Fruit fly (Drosophila melanogaster): ENCODE results near the gene CG15578.

Gene CG15578

DNA sequence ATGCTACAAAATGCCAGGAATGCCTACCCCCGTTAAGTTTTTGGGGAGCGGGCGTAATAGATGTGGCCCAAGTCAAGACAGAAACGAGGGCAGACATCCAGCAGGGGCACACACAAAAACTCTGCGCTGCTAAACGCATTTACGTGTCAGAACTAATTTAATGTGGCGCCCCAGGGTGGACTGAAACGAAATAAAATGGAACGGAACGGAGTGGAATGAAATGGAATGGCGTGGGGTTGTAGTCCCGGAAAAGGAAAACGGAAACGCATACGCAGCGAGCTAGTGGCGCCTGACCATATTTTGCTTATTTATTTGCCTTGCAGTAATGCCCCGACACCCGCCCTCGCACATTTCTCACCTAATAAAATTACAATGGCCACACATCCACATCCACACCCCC lies 4.3 kb downstream of the CG15578 start:
- TF ChIP-seq CTCF (GFP tag; optimal IDR thresholded peaks at IDR 0.05) (peak; percentile 32), stwl (tag; optimal IDR thresholded peaks at IDR 0.05) (peak; percentile 15), pfk (GFP tag; optimal IDR thresholded peaks at IDR 0.05) (peak; percentile 91), nau (GFP tag; optimal IDR thresholded peaks at IDR 0.05) (no peak)

DNA sequence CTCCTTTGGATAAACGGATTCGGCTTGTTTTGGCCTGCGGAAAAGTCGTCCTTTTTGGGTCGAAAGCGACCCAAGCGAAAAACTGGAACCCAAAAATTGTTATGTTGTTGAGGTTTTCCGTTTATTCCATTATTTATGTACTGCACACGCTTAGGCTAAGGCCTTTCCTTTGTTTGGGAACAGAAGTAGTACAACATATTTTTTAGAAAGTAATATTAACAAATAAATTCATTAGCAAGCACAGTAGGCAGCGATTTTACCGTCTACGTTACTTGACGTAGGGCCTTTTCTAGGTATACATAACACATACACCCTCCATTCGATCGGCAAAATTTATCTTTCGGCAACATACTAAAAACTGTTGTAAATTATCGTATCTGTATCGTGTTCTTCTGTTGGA lies 9.4 kb downstream of the CG15578 start, which contains the start of gene CG15572:
Gene CG15572 (plus strand): TSS at position 301 of the 400 bp plus-strand sequence.
- TF ChIP-seq CG3407 (GFP tag; optimal IDR thresholded peaks at IDR 0.05) (no peak), dimm (GFP tag; IDR thresholded peaks at IDR 0.05) (no peak), Dip3 (GFP tag; optimal IDR thresholded peaks at IDR 0.05) (no peak), CG11398 (GFP tag; optimal IDR thresholded peaks at IDR 0.05) (no peak), mam (GFP tag; optimal IDR thresholded peaks at IDR 0.05) (no peak), grn (GFP tag; optimal IDR thresholded peaks at IDR 0.05) (no peak), bowl (GFP tag; IDR thresholded peaks at IDR 0.05) (no peak), sisA (GFP tag; IDR thresholded peaks at IDR 0.05) (no peak)

DNA sequence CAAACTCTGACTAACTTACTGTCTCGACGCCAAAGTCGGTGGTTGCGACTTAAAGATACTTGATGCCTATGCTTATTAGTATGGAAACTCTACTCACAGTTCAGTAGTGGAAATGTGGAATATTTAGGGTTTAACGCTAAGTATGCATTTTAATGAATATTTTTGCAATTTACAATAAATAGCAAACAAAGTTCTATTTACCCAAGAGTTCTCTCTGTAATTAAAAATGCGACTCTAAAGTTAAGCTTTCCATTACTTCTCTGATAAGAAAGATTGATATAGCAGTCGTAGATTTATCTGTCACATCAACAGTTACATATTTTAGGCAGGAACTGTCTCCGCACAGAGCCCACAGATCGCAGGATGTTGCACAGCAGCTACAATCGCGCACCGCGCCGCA lies 12.0 kb downstream of the CG15578 start, which contains the start of gene CG12691:
Gene CG12691 (plus strand): TSS at position 301 of the 400 bp plus-strand sequence.
- TF ChIP-seq CG2712 (tag; optimal IDR thresholded peaks at IDR 0.05), result no peak
- no peak for TF ChIP-seq stc (GFP tag; IDR thresholded peaks at IDR 0.05)
- peak; percentile 26 for TF ChIP-seq Med (GFP tag)
- no peak for TF ChIP-seq insv (GFP tag; optimal IDR thresholded peaks at IDR 0.05)
- TF ChIP-seq Lhr (GFP tag; optimal IDR thresholded peaks at IDR 0.05), result no peak
- no peak for TF ChIP-seq CG11723 (GFP tag; optimal IDR thresholded peaks at IDR 0.05)
- no peak for TF ChIP-seq CG7372 (GFP tag; IDR thresholded peaks at IDR 0.05)
- TF ChIP-seq CG1603 (tag; optimal IDR thresholded peaks at IDR 0.05), result no peak
- TF ChIP-seq HLHmδ (GFP tag; optimal IDR thresholded peaks at IDR 0.05), result no peak

DNA sequence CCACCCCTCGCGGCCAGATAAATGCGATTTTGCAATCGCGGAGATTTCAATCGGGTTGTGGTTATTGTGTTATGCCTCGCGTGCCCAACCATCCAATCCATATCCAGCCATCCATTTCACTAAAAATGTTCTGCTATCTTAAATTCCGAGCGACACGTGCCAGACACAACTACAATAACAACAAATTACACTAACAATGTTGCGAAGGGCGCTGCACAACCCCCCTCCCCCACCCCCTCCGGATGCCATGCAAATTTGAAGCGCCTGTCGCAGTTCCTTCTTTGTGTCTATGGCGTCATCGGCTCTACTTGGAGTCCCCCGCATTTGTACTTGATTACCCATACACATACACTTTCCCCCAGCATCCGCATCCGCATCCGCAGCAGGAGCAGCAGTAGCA lies 12.4 kb downstream of the CG15578 start:
- TF ChIP-seq Med (GFP tag) (peak; percentile 56), ci (GFP tag; IDR thresholded peaks at IDR 0.05) (no peak), tap (tag; optimal IDR thresholded peaks at IDR 0.05) (no peak), CG2116 (GFP tag; optimal IDR thresholded peaks at IDR 0.05) (no peak), CG11504 (tag; optimal IDR thresholded peaks at IDR 0.05) (no peak), Hey (tag; optimal IDR thresholded peaks at IDR 0.05) (peak; percentile 92), btn (GFP tag; optimal IDR thresholded peaks at IDR 0.05) (no peak), nerfin-2 (GFP tag; IDR thresholded peaks at IDR 0.05; ENCODE audit: partially characterized antibody) (no peak), abd-A (tag; optimal IDR thresholded peaks at IDR 0.05) (peak; percentile 23), mld (GFP tag; IDR thresholded peaks at IDR 0.05; ENCODE audit: partially characterized antibody) (no peak), nerfin-1 (tag; optimal IDR thresholded peaks at IDR 0.05) (no peak)

DNA sequence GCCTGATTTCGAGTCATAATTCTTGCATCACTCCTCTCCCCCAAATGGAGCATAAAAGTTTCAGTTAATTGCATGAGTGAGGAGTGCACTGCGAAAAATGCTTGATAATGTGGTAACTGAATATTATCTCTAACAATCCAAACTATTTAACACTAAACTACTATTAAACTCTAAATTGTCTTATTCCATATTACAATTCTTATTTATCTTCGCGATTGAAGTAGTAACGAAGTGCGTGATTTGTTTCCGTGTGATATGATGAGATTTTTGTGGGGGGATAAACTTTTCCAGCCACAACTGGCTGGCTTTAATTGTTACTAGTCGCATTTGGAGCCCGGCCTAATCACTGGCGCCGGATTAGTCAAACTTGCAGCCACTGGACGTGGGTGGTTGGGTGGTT lies 13.4 kb downstream of the CG15578 start:
- no peak for TF ChIP-seq CG17186 (GFP tag; optimal IDR thresholded peaks at IDR 0.05)
- TF ChIP-seq CG7987 (GFP tag; optimal IDR thresholded peaks at IDR 0.05), result no peak
- TF ChIP-seq CG10462 (GFP tag; optimal IDR thresholded peaks at IDR 0.05), result no peak
- TF ChIP-seq CG34376 (GFP tag; optimal IDR thresholded peaks at IDR 0.05), result no peak
- TF ChIP-seq CG2678 (tag; optimal IDR thresholded peaks at IDR 0.05), result peak; percentile 5
- TF ChIP-seq ara (GFP tag; IDR thresholded peaks at IDR 0.05), result no peak
- no peak for TF ChIP-seq br (optimal IDR thresholded peaks at IDR 0.05)
- TF ChIP-seq CG4820 (GFP tag; optimal IDR thresholded peaks at IDR 0.05), result no peak
- TF ChIP-seq E2f2 (GFP tag; IDR thresholded peaks at IDR 0.05), result no peak
- peak; percentile 34 for TF ChIP-seq CG1603 (tag; optimal IDR thresholded peaks at IDR 0.05)
- peak; percentile 12 for TF ChIP-seq unpg (GFP tag; optimal IDR thresholded peaks at IDR 0.05)
- TF ChIP-seq ro (GFP tag; IDR thresholded peaks at IDR 0.05), result no peak
- TF ChIP-seq ATbp (GFP tag; optimal IDR thresholded peaks at IDR 0.05), result no peak
- TF ChIP-seq CrebB (tag; optimal IDR thresholded peaks at IDR 0.05), result no peak
- TF ChIP-seq CG17612 (GFP tag; IDR thresholded peaks at IDR 0.05), result no peak
- no peak for TF ChIP-seq seq (GFP tag; IDR thresholded peaks at IDR 0.05)
- no peak for TF ChIP-seq CG7745 (tag; optimal IDR thresholded peaks at IDR 0.05)

Measured in whole organism, embryonic.